Fruit fly (Drosophila melanogaster) whole organism, pupa: ENCODE measurements around the gene Cpr67Fb.
A peak's percentile ranks its signal among the peaks of the same experiment; 100 is the strongest.

Source experiments
- CG10348 ChIP-seq: fragments of 200-800 bp; sonication (Bioruptor generic); IDR thresholded peaks from 2 replicates; pipeline ENCODE4 v1.3.6; 2022; ENCODE audit warnings: missing biosample characterization, missing genetic modification characterization
- CG12605 ChIP-seq: fragments of 200-800 bp; sonication (Bioruptor generic); IDR thresholded peaks from 2 replicates; pipeline ENCODE4 v1.3.6; 2022; ENCODE audit warnings: missing biosample characterization, missing genetic modification characterization
- CG13204 ChIP-seq: fragments of 200-800 bp; sonication (Bioruptor generic); optimal IDR thresholded peaks from 2 replicates; lab custom pipeline; 2018; ENCODE audit warnings: missing biosample characterization, mild to moderate bottlenecking, missing genetic modification characterization, moderate library complexity
- CG14655 ChIP-seq: fragments of 200-800 bp; sonication (Bioruptor generic); optimal IDR thresholded peaks from 3 replicates; lab custom pipeline; 2017; ENCODE audit warnings: mild to moderate bottlenecking, missing biosample characterization, missing genetic modification reagents, missing genetic modification characterization
- CG15710 ChIP-seq: fragments of 200-800 bp; sonication (Bioruptor generic); optimal IDR thresholded peaks from 2 replicates; lab custom pipeline; 2018; ENCODE audit warnings: missing biosample characterization, mild to moderate bottlenecking, missing genetic modification characterization, moderate library complexity
- CG17806 ChIP-seq: fragments of 200-800 bp; sonication (Bioruptor generic); optimal IDR thresholded peaks from 2 replicates; lab custom pipeline; 2018; ENCODE audit warnings: missing biosample characterization, mild to moderate bottlenecking, missing genetic modification characterization, moderate library complexity
- CG32121 ChIP-seq: fragments of 200-800 bp; sonication (Bioruptor generic); IDR thresholded peaks from 2 replicates; pipeline ENCODE4 v1.3.6; 2022; ENCODE audit warnings: missing biosample characterization, missing genetic modification characterization
- CG34367 ChIP-seq: fragments of 200-800 bp; sonication (Bioruptor generic); optimal IDR thresholded peaks from 2 replicates; lab custom pipeline; 2018; ENCODE audit warnings: missing biosample characterization, mild to moderate bottlenecking, missing genetic modification characterization
- CG4496 ChIP-seq: fragments of 200-800 bp; sonication (Bioruptor generic); IDR thresholded peaks from 3 replicates; pipeline ENCODE4 v1.3.6; 2022; ENCODE audit warnings: missing biosample characterization, missing genetic modification characterization
- CG8159 ChIP-seq: fragments of 200-800 bp; sonication (Bioruptor generic); optimal IDR thresholded peaks from 3 replicates; lab custom pipeline; 2018; ENCODE audit warnings: missing biosample characterization, mild to moderate bottlenecking, missing genetic modification characterization, moderate library complexity
- CG8301 ChIP-seq: fragments of 200-800 bp; sonication (Bioruptor generic); optimal IDR thresholded peaks from 2 replicates; lab custom pipeline; 2018; ENCODE audit warnings: missing biosample characterization, mild to moderate bottlenecking, missing genetic modification characterization
- CG9948 ChIP-seq: fragments of 200-800 bp; sonication (Bioruptor generic); optimal IDR thresholded peaks from 2 replicates; lab custom pipeline; 2018; ENCODE audit warnings: missing biosample characterization, mild to moderate bottlenecking, missing genetic modification characterization, moderate library complexity
- D1 ChIP-seq: fragments of 200-800 bp; sonication (Bioruptor generic); optimal IDR thresholded peaks from 2 replicates; lab custom pipeline; 2018; ENCODE audit warnings: missing biosample characterization, mild to moderate bottlenecking, missing genetic modification characterization, moderate library complexity
- EcR ChIP-seq: fragments of 200-800 bp; sonication (Bioruptor generic); optimal IDR thresholded peaks from 3 replicates; lab custom pipeline; 2019; ENCODE audit warnings: missing biosample characterization, missing genetic modification characterization, mild to moderate bottlenecking, moderate library complexity, missing genetic modification reagents
- Ets98B ChIP-seq: fragments of 200-800 bp; sonication (Bioruptor generic); IDR thresholded peaks from 2 replicates; pipeline ENCODE4 v1.3.6; 2022; ENCODE audit warnings: missing biosample characterization, missing genetic modification characterization
- Pif1A ChIP-seq: fragments of 200-800 bp; sonication (Bioruptor generic); optimal IDR thresholded peaks from 3 replicates; lab custom pipeline; 2016; ENCODE audit warnings: missing biosample characterization, missing genetic modification characterization
- Pif1B ChIP-seq: fragments of 200-800 bp; sonication (Bioruptor generic); optimal IDR thresholded peaks from 3 replicates; lab custom pipeline; 2016; ENCODE audit warnings: missing biosample characterization, missing genetic modification characterization
- Snoo ChIP-seq: fragments of 200-800 bp; sonication (Bioruptor generic); optimal IDR thresholded peaks from 3 replicates; lab custom pipeline; 2017; ENCODE audit warnings: missing biosample characterization, mild to moderate bottlenecking, missing genetic modification characterization, inconsistent platforms
- fd96Ca ChIP-seq: fragments of 200-800 bp; sonication (Bioruptor generic); IDR thresholded peaks from 3 replicates; pipeline ENCODE4 v1.3.6; 2022; ENCODE audit warnings: missing biosample characterization, missing genetic modification characterization
- gl ChIP-seq: fragments of 200-800 bp; sonication (Bioruptor generic); optimal IDR thresholded peaks from 2 replicates; lab custom pipeline; 2018; ENCODE audit warnings: missing biosample characterization, mild to moderate bottlenecking, missing genetic modification characterization
- rn ChIP-seq: fragments of 200-800 bp; sonication (Bioruptor generic); IDR thresholded peaks from 2 replicates; pipeline ENCODE4 v1.3.6; 2022; ENCODE audit warnings: missing biosample characterization, missing genetic modification characterization

The Cpr67Fb gene

dm6 chr3L:10853131-10853471 lies 40.9 kb upstream of the Cpr67Fb start:
- TF ChIP-seq CG8159 (tag; lab: Kevin White, UChicago): peak; percentile 27
- TF ChIP-seq CG14655 (GFP tag; lab: Kevin White, UChicago): peak; percentile 44
- TF ChIP-seq Snoo (tag; lab: Kevin White, UChicago): no peak
- TF ChIP-seq, all 21 proteins: peak for 2

- TF ChIP-seq CG8301 (no peak), CG14655 (GFP tag; lab: Kevin White, UChicago) (peak; percentile 42), fd96Ca (GFP tag; lab: Robert Waterston, UW) (no peak), CG8159 (tag; lab: Kevin White, UChicago) (peak; percentile 28), CG9948 (tag; lab: Kevin White, UChicago) (peak; percentile 50), CG17806 (tag; lab: Kevin White, UChicago) (peak; percentile 16)
- TF ChIP-seq, all 21 proteins: peak for 4
Observed at dm6 chr3L:10853618-10854017, 40.4 kb upstream of the Cpr67Fb start.

dm6 chr3L:10854026-10854425 lies 39.9 kb upstream of the Cpr67Fb start:
- no peak for TF ChIP-seq CG9948 (tag; lab: Kevin White, UChicago)
- no peak for TF ChIP-seq D1 (tag; lab: Kevin White, UChicago)
- no peak for TF ChIP-seq Snoo (tag; lab: Kevin White, UChicago)
- no peak for TF ChIP-seq Pif1B
- no peak for TF ChIP-seq CG14655 (GFP tag; lab: Kevin White, UChicago)
- TF ChIP-seq rn (GFP tag; lab: Robert Waterston, UW): peak; percentile 42; the same call in 1 of the 2 replicates
- TF ChIP-seq CG32121 (GFP tag; lab: Robert Waterston, UW): peak; percentile 52; the same call in 1 of the 2 replicates
- TF ChIP-seq EcR (GFP tag; lab: Kevin White, UChicago): no peak
- TF ChIP-seq gl (tag; lab: Kevin White, UChicago): no peak
- peak; percentile 37 for TF ChIP-seq Ets98B (GFP tag; lab: Robert Waterston, UW)
- TF ChIP-seq CG8159 (tag; lab: Kevin White, UChicago): no peak
- no peak for TF ChIP-seq CG15710 (tag; lab: Kevin White, UChicago)
- TF ChIP-seq CG34367 (tag; lab: Kevin White, UChicago): no peak
- no peak for TF ChIP-seq CG10348 (GFP tag; lab: Robert Waterston, UW)
- TF ChIP-seq CG13204 (GFP tag; lab: Kevin White, UChicago): peak; percentile 60
- TF ChIP-seq CG17806 (tag; lab: Kevin White, UChicago): no peak
- no peak for TF ChIP-seq Pif1A (GFP tag; lab: Kevin White, UChicago)
- TF ChIP-seq CG8301: no peak
- peak; percentile 71 for TF ChIP-seq fd96Ca (GFP tag; lab: Robert Waterston, UW)
- peak; percentile 50 for TF ChIP-seq CG12605 (GFP tag; lab: Robert Waterston, UW)
- TF ChIP-seq CG4496 (GFP tag; lab: Robert Waterston, UW): peak; percentile 55; the same call in 2 of the 3 replicates
- TF ChIP-seq, all 21 proteins: peak for 7

DNA sequence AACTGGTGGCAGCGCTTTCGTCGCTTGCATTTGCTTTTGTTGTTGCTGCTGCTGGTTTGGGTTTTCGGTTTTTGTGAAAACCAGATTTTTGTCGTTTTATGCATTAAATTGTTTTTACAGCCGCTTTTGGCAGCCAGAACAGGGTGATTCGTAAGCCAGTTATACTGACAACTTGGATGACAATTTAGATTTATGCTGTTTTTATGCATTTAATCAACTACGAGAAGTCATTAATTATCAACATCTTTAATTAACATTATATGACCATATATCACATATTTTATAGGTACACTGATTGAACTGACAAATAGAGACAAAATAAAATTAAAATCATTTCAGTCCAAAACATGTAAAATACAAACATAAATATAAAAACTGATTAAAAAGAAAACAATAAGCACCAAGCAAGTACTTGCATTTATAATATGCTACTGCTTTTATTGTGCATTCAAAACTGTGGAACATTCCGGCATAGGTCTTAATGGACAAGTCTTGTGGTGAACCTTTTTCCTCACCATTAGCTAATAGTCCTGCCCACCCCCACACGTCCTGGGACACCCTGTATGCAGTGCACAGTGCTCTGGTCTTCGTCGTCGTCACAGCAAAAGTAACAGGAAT lies 39.1 kb upstream of the Cpr67Fb start:
- TF ChIP-seq rn (GFP tag; lab: Robert Waterston, UW) (0 out of 2 replicates have a peak, but pooled peaks have one; percentile 55), CG12605 (GFP tag; lab: Robert Waterston, UW) (0 out of 2 replicates have a peak, but pooled peaks have one; percentile 19), CG4496 (GFP tag; lab: Robert Waterston, UW) (no peak; the same call in 2 of the 3 replicates), fd96Ca (GFP tag; lab: Robert Waterston, UW) (peak; percentile 23; the same call in 2 of the 3 replicates), CG9948 (tag; lab: Kevin White, UChicago) (peak; percentile 93), CG8301 (peak; percentile 87), CG17806 (tag; lab: Kevin White, UChicago) (peak; percentile 76), Pif1A (GFP tag; lab: Kevin White, UChicago) (peak; percentile 87), CG14655 (GFP tag; lab: Kevin White, UChicago) (peak; percentile 94), D1 (tag; lab: Kevin White, UChicago) (peak; percentile 77), EcR (GFP tag; lab: Kevin White, UChicago) (no peak), gl (tag; lab: Kevin White, UChicago) (peak; percentile 68), Snoo (tag; lab: Kevin White, UChicago) (peak; percentile 92), CG10348 (GFP tag; lab: Robert Waterston, UW) (no peak), Pif1B (peak; percentile 74), CG13204 (GFP tag; lab: Kevin White, UChicago) (no peak), CG8159 (tag; lab: Kevin White, UChicago) (peak; percentile 93), CG32121 (GFP tag; lab: Robert Waterston, UW) (no peak; the same call in 1 of the 2 replicates), CG15710 (tag; lab: Kevin White, UChicago) (peak; percentile 85), Ets98B (GFP tag; lab: Robert Waterston, UW) (peak; percentile 26; the same call in 1 of the 2 replicates), CG34367 (tag; lab: Kevin White, UChicago) (peak; percentile 80)
- TF ChIP-seq, all 21 proteins: peak for 16

DNA sequence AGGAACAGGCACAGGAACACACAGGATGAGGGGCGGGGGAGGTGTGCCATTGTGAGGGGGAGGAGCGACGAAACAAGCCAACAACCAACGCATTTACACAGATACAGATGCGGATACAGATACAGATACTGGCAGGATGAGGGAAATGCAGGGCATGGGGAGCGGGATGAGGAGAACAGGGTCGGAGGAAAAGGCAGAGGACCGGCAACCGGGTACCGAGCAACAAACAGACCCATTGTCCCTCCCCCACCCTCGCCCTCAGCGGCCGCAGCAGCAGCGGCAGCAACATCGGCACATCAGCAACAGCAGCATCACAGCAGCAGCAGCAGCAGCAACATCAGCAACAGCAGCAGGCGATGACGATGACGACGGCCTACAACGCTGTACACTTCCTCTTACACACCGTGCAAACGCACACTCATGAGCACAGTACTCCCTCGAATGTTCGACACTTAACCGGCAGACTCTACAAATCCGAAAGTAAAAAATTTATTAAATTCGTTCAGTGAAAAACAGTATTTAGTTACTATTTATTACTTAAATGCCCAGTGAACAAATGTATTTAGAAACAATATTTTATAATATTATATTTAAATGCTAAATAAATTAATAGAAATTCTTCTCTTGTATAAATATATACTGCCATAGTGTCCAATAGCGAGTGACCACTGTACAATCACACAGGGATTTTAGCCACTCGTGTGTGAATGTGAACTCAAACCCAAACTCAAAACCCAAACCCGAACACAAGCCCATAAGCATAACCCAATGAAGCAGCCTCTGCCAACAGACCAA lies 38.4 kb upstream of the Cpr67Fb start:
- TF ChIP-seq CG13204 (GFP tag; lab: Kevin White, UChicago) (peak; percentile 93), CG10348 (GFP tag; lab: Robert Waterston, UW) (peak; percentile 80), CG15710 (tag; lab: Kevin White, UChicago) (peak; percentile 96), rn (GFP tag; lab: Robert Waterston, UW) (peak; percentile 64; the same call in 1 of the 2 replicates), D1 (tag; lab: Kevin White, UChicago) (peak; percentile 87), fd96Ca (GFP tag; lab: Robert Waterston, UW) (peak; percentile 81), CG8301 (peak; percentile 84), CG8159 (tag; lab: Kevin White, UChicago) (peak; percentile 96), CG17806 (tag; lab: Kevin White, UChicago) (peak; percentile 91), gl (tag; lab: Kevin White, UChicago) (peak; percentile 57), CG14655 (GFP tag; lab: Kevin White, UChicago) (peak; percentile 96), CG12605 (GFP tag; lab: Robert Waterston, UW) (peak; percentile 69), CG4496 (GFP tag; lab: Robert Waterston, UW) (peak; percentile 79), CG32121 (GFP tag; lab: Robert Waterston, UW) (peak; percentile 91), Pif1A (GFP tag; lab: Kevin White, UChicago) (peak; percentile 65), CG34367 (tag; lab: Kevin White, UChicago) (peak; percentile 82), Pif1B (peak; percentile 79), EcR (GFP tag; lab: Kevin White, UChicago) (no peak), Ets98B (GFP tag; lab: Robert Waterston, UW) (peak; percentile 81), CG9948 (tag; lab: Kevin White, UChicago) (peak; percentile 94), Snoo (tag; lab: Kevin White, UChicago) (peak; percentile 91)
